Fruit fly (Drosophila melanogaster) whole organism, embryonic: ENCODE data around the gene CG14383.

Source experiments
- Adf1 ChIP-seq: fragments of 200-800 bp; sonication (Bioruptor generic); IDR thresholded peaks from 2 replicates; pipeline ENCODE4 v1.3.6; 2022; ENCODE audit warnings: missing biosample characterization, missing genetic modification characterization
- C15 ChIP-seq: fragments of 200-800 bp; sonication (Bioruptor generic); IDR thresholded peaks from 3 replicates; pipeline ENCODE4 v1.3.6; 2022; ENCODE audit warnings: missing biosample characterization, missing genetic modification characterization
- CG10267 ChIP-seq: fragments of 200-800 bp; sonication (Bioruptor generic); optimal IDR thresholded peaks from 2 replicates; lab custom pipeline; 2018; ENCODE audit warnings: missing biosample characterization, mild to moderate bottlenecking, missing genetic modification characterization, moderate library complexity
- CG10543 ChIP-seq: fragments of 200-800 bp; sonication (Bioruptor generic); optimal IDR thresholded peaks from 3 replicates; lab custom pipeline; 2017; ENCODE audit warnings: missing biosample characterization, mild to moderate bottlenecking, missing genetic modification characterization, moderate library complexity
- CG11456 ChIP-seq: fragments of 200-800 bp; sonication (Bioruptor generic); IDR thresholded peaks from 3 replicates; pipeline ENCODE4 v1.3.6; 2022; ENCODE audit warnings: missing biosample characterization, missing genetic modification characterization
- CG12659 ChIP-seq: fragments of 200-800 bp; sonication (Bioruptor generic); optimal IDR thresholded peaks from 3 replicates; lab custom pipeline; 2017; ENCODE audit warnings: mild to moderate bottlenecking, missing biosample characterization, missing genetic modification reagents, missing genetic modification characterization
- CG13775 ChIP-seq: fragments of 200-800 bp; sonication (Bioruptor generic); optimal IDR thresholded peaks from 3 replicates; lab custom pipeline; 2017; ENCODE audit warnings: missing biosample characterization, mild to moderate bottlenecking, missing genetic modification characterization
- CG16863 ChIP-seq: fragments of 200-800 bp; sonication (Bioruptor generic); optimal IDR thresholded peaks from 3 replicates; lab custom pipeline; 2016; ENCODE audit warnings: missing biosample characterization, missing genetic modification characterization
- CG18262 ChIP-seq: fragments of 200-800 bp; optimal IDR thresholded peaks from 3 replicates; lab custom pipeline; 2019; ENCODE audit warnings: missing biosample characterization, mild to moderate bottlenecking, missing genetic modification characterization, moderate library complexity
- CG18476 ChIP-seq: fragments of 200-800 bp; sonication (Bioruptor generic); optimal IDR thresholded peaks from 2 replicates; lab custom pipeline; 2016; ENCODE audit warnings: missing biosample characterization, mild to moderate bottlenecking, missing genetic modification characterization
- CG2889 ChIP-seq: fragments of 200-800 bp; sonication (Bioruptor generic); IDR thresholded peaks from 3 replicates; pipeline ENCODE4 v1.3.6; 2022; ENCODE audit warnings: missing biosample characterization, missing genetic modification characterization
- CG32532 ChIP-seq: fragments of 200-800 bp; sonication (Bioruptor generic); IDR thresholded peaks from 2 replicates; pipeline ENCODE4 v1.3.6; 2022; ENCODE audit warnings: missing biosample characterization, missing genetic modification characterization
- CG32772 ChIP-seq: fragments of 200-800 bp; sonication (Bioruptor generic); IDR thresholded peaks from 2 replicates; pipeline ENCODE4 v1.3.6; 2022; ENCODE audit warnings: missing biosample characterization, missing genetic modification characterization
- CG4328 ChIP-seq: fragments of 200-800 bp; sonication (Bioruptor generic); optimal IDR thresholded peaks from 3 replicates; lab custom pipeline; 2017; ENCODE audit warnings: missing biosample characterization, missing genetic modification reagents, missing genetic modification characterization
- CG5953 ChIP-seq: fragments of 200-800 bp; sonication (Bioruptor generic); IDR thresholded peaks from 2 replicates; pipeline ENCODE4 v1.3.6; 2022; ENCODE audit warnings: missing biosample characterization, missing genetic modification characterization
- CG6654 ChIP-seq: fragments of 200-800 bp; sonication (Bioruptor generic); optimal IDR thresholded peaks from 2 replicates; lab custom pipeline; 2017; ENCODE audit warnings: missing biosample characterization, mild to moderate bottlenecking, missing genetic modification characterization
- CG7786 ChIP-seq: fragments of 200-800 bp; sonication (Bioruptor generic); optimal IDR thresholded peaks from 2 replicates; lab custom pipeline; 2016; ENCODE audit warnings: missing biosample characterization, missing genetic modification characterization
- CG9876 ChIP-seq: fragments of 200-800 bp; sonication (Bioruptor generic); optimal IDR thresholded peaks from 2 replicates; lab custom pipeline; 2016; ENCODE audit warnings: missing biosample characterization, missing genetic modification characterization
- CG9932 ChIP-seq: fragments of 200-800 bp; sonication (Bioruptor generic); IDR thresholded peaks from 2 replicates; pipeline ENCODE4 v1.3.6; 2022; ENCODE audit warnings: missing biosample characterization, missing genetic modification characterization
- CTCF ChIP-seq: fragments of 200-800 bp; sonication (Bioruptor generic); optimal IDR thresholded peaks from 2 replicates; lab custom pipeline; 2017; ENCODE audit warnings: missing biosample characterization, mild to moderate bottlenecking, missing genetic modification characterization, moderate library complexity
- D ChIP-seq, 2 experiments: fragments of 200-800 bp in 1 of 2; fragments of >200 bp in 1 of 2; sonication (Bioruptor generic) in 1 of 2; optimal IDR thresholded peaks; 2 replicates in 1 of 2; 3 replicates in 1 of 2; lab custom pipeline; 2017; ENCODE audit warnings: mild to moderate bottlenecking in 1 of 2, missing biosample characterization in 1 of 2, missing genetic modification characterization in 1 of 2, missing genetic modification reagents in 1 of 2
- Dbx ChIP-seq: fragments of 200-800 bp; sonication (Bioruptor generic); IDR thresholded peaks from 3 replicates; pipeline ENCODE4 v1.3.6; 2022; ENCODE audit warnings: missing biosample characterization, missing genetic modification characterization
- Dip3 ChIP-seq: fragments of 200-800 bp; sonication (Bioruptor generic); optimal IDR thresholded peaks from 3 replicates; lab custom pipeline; 2016; ENCODE audit warnings: missing biosample characterization, missing genetic modification characterization
- Hey ChIP-seq: fragments of 200-800 bp; sonication (Bioruptor generic); optimal IDR thresholded peaks from 3 replicates; lab custom pipeline; 2018; ENCODE audit warnings: missing biosample characterization, mild to moderate bottlenecking, missing genetic modification characterization
- Hmr ChIP-seq: fragments of 200-800 bp; sonication (Bioruptor generic); optimal IDR thresholded peaks from 3 replicates; lab custom pipeline; 2017; ENCODE audit warnings: mild to moderate bottlenecking, missing biosample characterization, missing genetic modification reagents, missing genetic modification characterization
- Hr51 ChIP-seq, 2 experiments: fragments of 200-800 bp; sonication (Bioruptor generic); optimal IDR thresholded peaks; 2 replicates in 1 of 2; 3 replicates in 1 of 2; lab custom pipeline; 2016 to 2018; ENCODE audit warnings: missing biosample characterization in 2 of 2, missing genetic modification characterization in 2 of 2, mild to moderate bottlenecking in 1 of 2, moderate library complexity in 1 of 2
- Jarid2 ChIP-seq: fragments of 200-800 bp; sonication (Bioruptor generic); optimal IDR thresholded peaks from 3 replicates; lab custom pipeline; 2017; ENCODE audit warnings: mild to moderate bottlenecking, missing biosample characterization, missing genetic modification reagents, missing genetic modification characterization
- NFAT ChIP-seq: fragments of 200-800 bp; sonication (Bioruptor generic); IDR thresholded peaks from 2 replicates; pipeline ENCODE4 v1.3.6; 2022; ENCODE audit warnings: missing biosample characterization, missing genetic modification characterization
- Oaz ChIP-seq: fragments of 200-800 bp; sonication (Bioruptor generic); IDR thresholded peaks from 2 replicates; pipeline ENCODE4 v1.3.6; 2022; ENCODE audit warnings: missing biosample characterization, missing genetic modification characterization
- Pdp1 ChIP-seq, 2 experiments: fragments of 200-800 bp; sonication (Bioruptor generic); optimal IDR thresholded peaks; 3 replicates each; lab custom pipeline; 2016; ENCODE audit warnings: missing biosample characterization in 2 of 2, missing genetic modification characterization in 2 of 2, mild to moderate bottlenecking in 1 of 2, moderate library complexity in 1 of 2
- Sox100B ChIP-seq: fragments of 200-800 bp; sonication (Bioruptor generic); optimal IDR thresholded peaks from 3 replicates; lab custom pipeline; 2018; ENCODE audit warnings: missing biosample characterization, mild to moderate bottlenecking, missing genetic modification characterization
- bigmax ChIP-seq: fragments of 200-800 bp; sonication (Bioruptor generic); optimal IDR thresholded peaks from 2 replicates; lab custom pipeline; 2018; ENCODE audit warnings: missing biosample characterization, mild to moderate bottlenecking, missing genetic modification characterization
- chinmo ChIP-seq: fragments of 200-800 bp; sonication (Bioruptor generic); IDR thresholded peaks from 4 replicates; pipeline ENCODE4 v1.3.6; 2022; ENCODE audit warnings: missing biosample characterization, missing genetic modification characterization; ENCODE audit not compliant: partially characterized antibody
- crol ChIP-seq: fragments of 200-800 bp; sonication (Bioruptor generic); IDR thresholded peaks from 2 replicates; pipeline ENCODE4 v1.3.6; 2022; ENCODE audit warnings: missing biosample characterization, missing genetic modification characterization
- gfzf ChIP-seq: fragments of 200-800 bp; sonication (Bioruptor generic); optimal IDR thresholded peaks from 2 replicates; lab custom pipeline; 2016; ENCODE audit warnings: missing biosample characterization, mild to moderate bottlenecking, missing genetic modification characterization, moderate library complexity
- grau ChIP-seq: fragments of 200-800 bp; optimal IDR thresholded peaks from 3 replicates; lab custom pipeline; 2019; ENCODE audit warnings: missing biosample characterization, mild to moderate bottlenecking, missing genetic modification characterization, moderate library complexity
- gsb ChIP-seq: fragments of 200-800 bp; sonication (Bioruptor generic); IDR thresholded peaks from 2 replicates; pipeline ENCODE4 v1.3.6; 2022; ENCODE audit warnings: missing biosample characterization, missing genetic modification characterization
- gt ChIP-seq: fragments of 200-800 bp; sonication (Bioruptor generic); IDR thresholded peaks from 2 replicates; pipeline ENCODE4 v1.3.6; 2022; ENCODE audit warnings: missing biosample characterization, missing genetic modification characterization
- her ChIP-seq: fragments of 200-800 bp; sonication (Bioruptor generic); optimal IDR thresholded peaks from 2 replicates; lab custom pipeline; 2016; ENCODE audit warnings: missing biosample characterization, missing genetic modification characterization
- ind ChIP-seq: fragments of 200-800 bp; sonication (Bioruptor generic); optimal IDR thresholded peaks from 3 replicates; lab custom pipeline; 2016; ENCODE audit warnings: missing biosample characterization, missing genetic modification characterization
- jing ChIP-seq: fragments of 200-800 bp; sonication (Bioruptor generic); optimal IDR thresholded peaks from 2 replicates; lab custom pipeline; 2018; ENCODE audit warnings: missing biosample characterization, mild to moderate bottlenecking, missing genetic modification characterization
- jumu ChIP-seq: fragments of 200-800 bp; sonication (Bioruptor generic); optimal IDR thresholded peaks from 3 replicates; lab custom pipeline; 2016; ENCODE audit warnings: missing biosample characterization, missing genetic modification characterization
- lmd ChIP-seq: fragments of 200-800 bp; sonication (Bioruptor generic); IDR thresholded peaks from 2 replicates; pipeline ENCODE4 v1.3.6; 2022; ENCODE audit warnings: missing biosample characterization, missing genetic modification characterization
- sens-2 ChIP-seq: fragments of 200-800 bp; sonication (Bioruptor generic); IDR thresholded peaks from 2 replicates; pipeline ENCODE4 v1.3.6; 2022; ENCODE audit warnings: missing biosample characterization, missing genetic modification characterization
- shn ChIP-seq: fragments of 200-800 bp; sonication (Bioruptor generic); optimal IDR thresholded peaks from 3 replicates; lab custom pipeline; 2016; ENCODE audit warnings: missing biosample characterization, missing genetic modification characterization
- slbo ChIP-seq: fragments of 200-800 bp; sonication (Bioruptor generic); IDR thresholded peaks from 2 replicates; pipeline ENCODE4 v1.3.6; 2022; ENCODE audit warnings: missing biosample characterization, missing genetic modification characterization
- sob ChIP-seq: fragments of 200-800 bp; sonication (Bioruptor generic); IDR thresholded peaks from 2 replicates; pipeline ENCODE4 v1.3.6; 2022; ENCODE audit warnings: missing biosample characterization, missing genetic modification characterization
- stwl ChIP-seq: fragments of 200-800 bp; sonication (Bioruptor generic); optimal IDR thresholded peaks from 3 replicates; lab custom pipeline; 2018; ENCODE audit warnings: missing biosample characterization, mild to moderate bottlenecking, missing genetic modification characterization, moderate library complexity
- sug ChIP-seq: fragments of 200-800 bp; optimal IDR thresholded peaks from 2 replicates; lab custom pipeline; 2019; ENCODE audit warnings: missing biosample characterization, mild to moderate bottlenecking, missing genetic modification characterization, moderate library complexity

The CG14383 gene

DNA sequence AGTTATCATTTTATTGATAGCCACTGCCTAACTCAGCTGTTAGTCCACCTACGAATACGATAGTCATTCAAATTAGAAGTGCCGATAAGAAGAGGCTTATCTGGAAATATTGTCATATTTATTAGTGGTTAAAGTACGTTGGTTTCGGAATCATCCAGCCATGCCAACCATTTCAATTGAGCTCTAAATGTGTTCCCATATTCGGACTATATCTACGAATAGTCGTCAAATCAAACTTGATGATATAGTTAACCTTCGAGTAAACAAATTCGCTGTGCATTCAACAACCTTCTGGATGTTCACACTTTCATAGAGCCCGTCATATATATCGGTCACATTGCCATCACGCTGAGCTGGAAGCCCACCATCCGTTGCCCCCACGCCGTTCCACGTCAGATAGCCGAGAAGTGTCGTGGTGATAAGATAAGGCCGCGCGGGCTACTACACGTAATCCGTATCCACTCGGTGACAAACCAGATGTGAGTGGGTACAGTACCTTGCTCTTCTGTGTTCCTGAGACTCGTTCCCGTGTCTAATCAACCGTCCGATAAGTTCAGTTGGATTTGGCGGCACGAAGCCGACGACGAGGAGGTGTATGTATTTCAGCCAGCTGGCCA is 30.1 kb upstream of the CG14383 start (continued):
- TF ChIP-seq Dbx (GFP tag; lab: Robert Waterston, UW) (0 out of 3 replicates have a peak, but pooled peaks have one; percentile 43), CG12659 (no peak), CG9876 (no peak), sob (GFP tag; lab: Robert Waterston, UW) (no peak), jing (no peak), sens-2 (no peak), CG10543 (GFP tag; lab: Kevin White, UChicago) (peak; percentile 69), CG4328 (GFP tag; lab: Kevin White, UChicago) (no peak), CG32532 (GFP tag; lab: Robert Waterston, UW) (0 out of 2 replicates have a peak, but pooled peaks have one; percentile 8), Hmr (no peak), slbo (0 out of 2 replicates have a peak, but pooled peaks have one; percentile 12), Sox100B (GFP tag; lab: Kevin White, UChicago) (no peak)
- TF ChIP-seq, all 482 proteins: peak for 28

DNA sequence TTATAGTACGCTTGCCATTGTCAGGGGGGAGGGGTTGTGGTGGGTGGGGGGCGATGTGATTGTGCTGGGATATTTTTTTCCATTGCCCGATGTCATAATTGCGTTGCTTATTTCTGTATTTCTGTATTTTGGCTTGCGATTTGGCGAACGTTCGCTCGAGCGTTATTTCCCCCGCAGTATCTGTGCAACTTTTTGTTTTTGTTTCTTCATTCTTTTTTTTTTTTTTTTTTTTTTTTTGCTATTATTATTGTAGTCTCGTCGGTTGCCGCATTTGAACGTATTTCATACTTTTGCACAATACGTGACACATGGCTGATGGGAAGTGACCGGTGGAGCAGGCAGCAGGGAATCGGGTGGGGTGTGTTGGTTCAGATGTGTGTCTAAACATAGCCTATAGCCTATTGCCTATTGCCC is 29.3 kb upstream of the CG14383 start:
- TF ChIP-seq Pdp1 (GFP tag; optimal IDR thresholded peaks at IDR 0.05; lab: Kevin White, UChicago) (peak in 1 of 2 experiments; percentile 65), gfzf (GFP tag; lab: Kevin White, UChicago) (no peak), bigmax (GFP tag; lab: Kevin White, UChicago) (no peak), NFAT (peak; percentile 73; the same call in 1 of the 2 replicates), D (optimal IDR thresholded peaks at IDR 0.05; lab: Kevin White, UChicago) (no peak), D (GFP tag; optimal IDR thresholded peaks at IDR 0.05; lab: Kevin White, UChicago) (no peak), Oaz (GFP tag; lab: Robert Waterston, UW) (no peak), gsb (GFP tag; lab: Robert Waterston, UW) (no peak), CG11456 (GFP tag; lab: Robert Waterston, UW) (no peak), Jarid2 (no peak), C15 (0 out of 3 replicates have a peak, but pooled peaks have one; percentile 13), CG10267 (tag; lab: Kevin White, UChicago) (no peak), her (GFP tag; lab: Kevin White, UChicago) (no peak), Adf1 (0 out of 2 replicates have a peak, but pooled peaks have one; percentile 9), CG2889 (GFP tag; lab: Robert Waterston, UW) (no peak), CG13775 (GFP tag; lab: Kevin White, UChicago) (no peak), Dip3 (GFP tag; lab: Kevin White, UChicago) (no peak), ind (no peak), sob (GFP tag; lab: Robert Waterston, UW) (no peak), CG7786 (GFP tag; lab: Kevin White, UChicago) (no peak), stwl (no peak), CG32772 (GFP tag; lab: Robert Waterston, UW) (peak; percentile 39; the same call in 1 of the 2 replicates), CG18476 (GFP tag; lab: Kevin White, UChicago) (no peak), Hey (tag; lab: Kevin White, UChicago) (no peak), chinmo (GFP tag; lab: Robert Waterston, UW) (peak; percentile 92), lmd (no peak), CG5953 (no peak), jumu (GFP tag; lab: Kevin White, UChicago) (no peak), crol (peak; percentile 78), Hr51 (GFP tag; optimal IDR thresholded peaks at IDR 0.05; lab: Kevin White, UChicago) (no peak), grau (tag; lab: Kevin White, UChicago) (no peak), CG18262 (no peak), Sox100B (GFP tag; lab: Kevin White, UChicago) (no peak), gt (GFP tag; lab: Robert Waterston, UW) (no peak), CG9932 (GFP tag; lab: Robert Waterston, UW) (peak; percentile 47), CG6654 (no peak), CG16863 (GFP tag; lab: Kevin White, UChicago) (no peak), shn (GFP tag; lab: Kevin White, UChicago) (no peak), CTCF (GFP tag; lab: Kevin White, UChicago) (no peak), sug (tag; lab: Kevin White, UChicago) (peak; percentile 23), Hmr (no peak)
